Worm (Caenorhabditis elegans): ENCODE results near the gene ZK1067.3.

ZK1067.3 gene

ce11 chrII:9262845-9263402, 39.9 kb downstream of the ZK1067.3 start:
- TF ChIP-seq aha-1 (tag), result peak; percentile 64
- no peak for TF ChIP-seq F10B5.3 (tag; optimal IDR thresholded peaks at IDR 0.05)

DNA sequence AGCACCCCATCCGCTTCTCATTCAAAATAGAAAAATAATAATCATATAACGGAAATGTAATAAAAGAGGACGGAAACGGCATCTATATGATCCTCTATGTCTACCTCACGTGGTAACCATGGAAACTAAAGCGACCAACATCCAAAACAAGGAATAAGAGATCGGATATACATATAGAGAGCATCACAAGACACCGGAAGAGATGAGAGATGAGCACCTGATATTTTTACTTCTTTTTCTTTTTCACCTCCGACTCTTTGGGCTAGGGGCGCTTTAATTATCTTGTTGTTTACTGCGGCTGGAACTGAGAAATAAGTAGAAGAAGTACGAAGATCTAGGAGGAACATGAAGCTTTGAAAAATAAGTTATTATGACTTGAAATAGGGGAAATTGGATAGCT, 40.7 kb downstream of the ZK1067.3 start:
- TF ChIP-seq lin-39 (tag; optimal IDR thresholded peaks at IDR 0.05) (no peak), ceh-20 (GFP tag; IDR thresholded peaks at IDR 0.05) (no peak), unc-62 (GFP tag; optimal IDR thresholded peaks at IDR 0.05 in 1 of 2) (peak in 1 of 2 experiments; percentile 36), unc-62 (tag; optimal IDR thresholded peaks at IDR 0.05) (no peak), F37D6.2 (tag; optimal IDR thresholded peaks at IDR 0.05) (no peak), nhr-11 (tag; optimal IDR thresholded peaks at IDR 0.05) (peak; percentile 46), snpc-1.2 (GFP tag; IDR thresholded peaks at IDR 0.05) (no peak)

- peak in 1 of 2 experiments; percentile 59 for TF ChIP-seq unc-62 (GFP tag; optimal IDR thresholded peaks at IDR 0.05 in 1 of 2)
- no peak for TF ChIP-seq unc-62 (tag; optimal IDR thresholded peaks at IDR 0.05)
- TF ChIP-seq nhr-237 (tag; optimal IDR thresholded peaks at IDR 0.05), result no peak
- TF ChIP-seq daf-16 (GFP tag; optimal IDR thresholded peaks at IDR 0.05), result peak in 1 of 2 experiments; percentile 57
- no peak for TF ChIP-seq daf-16 (tag; optimal IDR thresholded peaks at IDR 0.05)
- peak; percentile 96 for TF ChIP-seq aha-1 (tag)
- TF ChIP-seq rbr-2 (tag; optimal IDR thresholded peaks at IDR 0.05), result peak; percentile 13
- no peak for TF ChIP-seq nhr-10 (tag; optimal IDR thresholded peaks at IDR 0.05)
- no peak for TF ChIP-seq dpl-1 (GFP tag; optimal IDR thresholded peaks at IDR 0.05)
- peak in 1 of 2 experiments; percentile 15 for TF ChIP-seq mdl-1 (tag; optimal IDR thresholded peaks at IDR 0.05)
- TF ChIP-seq egl-43 (GFP tag; IDR thresholded peaks at IDR 0.05), result peak; percentile 52; the same call in 1 of the 2 replicates
- TF ChIP-seq hmg-1.1 (GFP tag; IDR thresholded peaks at IDR 0.05), result peak; percentile 25; the same call in 1 of the 2 replicates
- peak in 1 of 2 experiments; percentile 41 for TF ChIP-seq lsy-2 (tag; optimal IDR thresholded peaks at IDR 0.05)
- peak; percentile 2 for TF ChIP-seq hlh-11 (tag; optimal IDR thresholded peaks at IDR 0.05)
- TF ChIP-seq dmd-9 (GFP tag; IDR thresholded peaks at IDR 0.05), result no peak
- no peak for TF ChIP-seq mes-2 (tag; optimal IDR thresholded peaks at IDR 0.05; ENCODE audit: poor library complexity, severe bottlenecking)
- TF ChIP-seq nhr-11 (tag; optimal IDR thresholded peaks at IDR 0.05), result peak; percentile 46
- no peak for TF ChIP-seq Y48G9A.11 (GFP tag; IDR thresholded peaks at IDR 0.05)
- peak; percentile 1 for TF ChIP-seq hlh-30 (tag; optimal IDR thresholded peaks at IDR 0.05; ENCODE audit: insufficient read depth)
Measured at ce11 chrII:9264689-9265278, 41.7 kb downstream of the ZK1067.3 start.

ce11 chrII:9265705-9266104, 42.6 kb downstream of the ZK1067.3 start:
- no peak for TF ChIP-seq nhr-25 (tag; optimal IDR thresholded peaks at IDR 0.05; ENCODE audit: borderline replicate concordance, insufficient read depth)
- TF ChIP-seq aha-1 (tag), result peak; percentile 64

- TF ChIP-seq lin-38 (GFP tag; IDR thresholded peaks at IDR 0.05) (no peak), snpc-1.2 (GFP tag; IDR thresholded peaks at IDR 0.05) (no peak), daf-12 (tag; optimal IDR thresholded peaks at IDR 0.05) (no peak), nhr-76 (tag; optimal IDR thresholded peaks at IDR 0.05) (no peak), php-3 (GFP tag; IDR thresholded peaks at IDR 0.05) (no peak), T26A8.4 (GFP tag; IDR thresholded peaks at IDR 0.05) (no peak), F10B5.3 (tag; optimal IDR thresholded peaks at IDR 0.05) (no peak), R02D3.7 (tag; optimal IDR thresholded peaks at IDR 0.05) (no peak), F44E2.7 (GFP tag; IDR thresholded peaks at IDR 0.05) (no peak), ceh-28 (tag; optimal IDR thresholded peaks at IDR 0.05) (no peak), mdt-29 (GFP tag; IDR thresholded peaks at IDR 0.05) (no peak), Y48G9A.11 (GFP tag; IDR thresholded peaks at IDR 0.05) (no peak), D1046.2 (GFP tag; IDR thresholded peaks at IDR 0.05) (no peak), fos-1 (tag; optimal IDR thresholded peaks at IDR 0.05) (no peak), ama-1 (optimal IDR thresholded peaks at IDR 0.05) (no peak), T20F7.1 (GFP tag; optimal IDR thresholded peaks at IDR 0.05) (no peak), hmg-1.1 (GFP tag; IDR thresholded peaks at IDR 0.05) (no peak)
Measured at ce11 chrII:9266252-9266651, 43.2 kb downstream of the ZK1067.3 start.

Measured in whole organism, L4 larva.